Worm (Caenorhabditis elegans) whole organism, L1 larva: ENCODE results near the gene srm-2.

Experiments used
- C04F5.9 ChIP-seq: sonication (generic microtip); optimal IDR thresholded peaks from 2 replicates; lab custom pipeline; 2016; ENCODE audit warnings: missing genetic modification characterization, missing compliant biosample characterization
- C16A3.4 ChIP-seq: fragments of 150-350 bp; optimal IDR thresholded peaks from 2 replicates; lab custom pipeline; 2014; ENCODE audit warnings: missing biosample characterization, missing genetic modification characterization
- F16B12.6 ChIP-seq: fragments of 150-350 bp; optimal IDR thresholded peaks from 2 replicates; lab custom pipeline; 2014; ENCODE audit warnings: missing biosample characterization, missing genetic modification characterization
- alr-1 ChIP-seq: fragments of 200-800 bp; sonication (Bioruptor generic); optimal IDR thresholded peaks from 2 replicates; lab custom pipeline; 2018; ENCODE audit warnings: borderline replicate concordance, mild to moderate bottlenecking, missing genetic modification characterization, missing compliant biosample characterization
- ceh-63 ChIP-seq: fragments of 200-800 bp; sonication (Bioruptor generic); optimal IDR thresholded peaks from 2 replicates; lab custom pipeline; 2018; ENCODE audit warnings: mild to moderate bottlenecking, missing genetic modification characterization, missing compliant biosample characterization
- ceh-82 ChIP-seq, 3 experiments: fragments of 150-350 bp in 1 of 3; sonication (generic microtip) in 2 of 3; optimal IDR thresholded peaks; 2 replicates each; lab custom pipeline; 2014 to 2017; ENCODE audit warnings: missing biosample characterization in 3 of 3, missing genetic modification characterization in 3 of 3
- ceh-88 ChIP-seq: fragments of 200-800 bp; sonication (Bioruptor generic); IDR thresholded peaks from 2 replicates; pipeline ENCODE4 v1.3.6; 2022; ENCODE audit warnings: missing genetic modification characterization, missing compliant biosample characterization
- dpl-1 ChIP-seq, 3 experiments: fragments of 150-350 bp in 2 of 3; sonication (generic microtip) in 1 of 3; optimal IDR thresholded peaks; 2 replicates each; lab custom pipeline; 2014 to 2017; ENCODE audit warnings: missing biosample characterization in 3 of 3, missing genetic modification characterization in 3 of 3, missing genetic modification reagents in 3 of 3
- dsc-1 ChIP-seq: sonication (generic microtip); optimal IDR thresholded peaks from 2 replicates; lab custom pipeline; 2016; ENCODE audit warnings: mild to moderate bottlenecking, missing genetic modification characterization, missing compliant biosample characterization
- efl-3 ChIP-seq: fragments of 200-800 bp; sonication (Bioruptor generic); optimal IDR thresholded peaks from 2 replicates; lab custom pipeline; 2018; ENCODE audit warnings: mild to moderate bottlenecking, missing genetic modification characterization, missing compliant biosample characterization
- egl-13 ChIP-seq: sonication (generic microtip); optimal IDR thresholded peaks from 2 replicates; lab custom pipeline; 2016; ENCODE audit warnings: missing genotype, missing genetic modification reagents, missing genetic modification characterization, missing compliant biosample characterization
- egl-27 ChIP-seq, 2 experiments: fragments of 150-350 bp in 1 of 2; sonication (generic microtip); optimal IDR thresholded peaks; 3 replicates each; lab custom pipeline; 2017 to 2018; ENCODE audit warnings: missing biosample characterization in 2 of 2, missing genetic modification characterization in 2 of 2, missing genetic modification reagents in 2 of 2
- elt-2 ChIP-seq: sonication (generic microtip); optimal IDR thresholded peaks from 2 replicates; lab custom pipeline; 2016; ENCODE audit warnings: missing genetic modification characterization, mild to moderate bottlenecking, inconsistent platforms, missing compliant biosample characterization, missing genetic modification reagents
- ets-5 ChIP-seq: fragments of 200-800 bp; sonication (Bioruptor generic); IDR thresholded peaks from 2 replicates; pipeline ENCODE4 v1.3.6; 2022; ENCODE audit warnings: missing genetic modification characterization, missing compliant biosample characterization
- fkh-8 ChIP-seq: sonication (generic microtip); optimal IDR thresholded peaks from 2 replicates; lab custom pipeline; 2016; ENCODE audit warnings: mild to moderate bottlenecking, missing genetic modification characterization, missing compliant biosample characterization
- grh-1 ChIP-seq: fragments of 200-800 bp; sonication (Bioruptor generic); IDR thresholded peaks from 2 replicates; pipeline ENCODE4 v1.3.6; 2022; ENCODE audit warnings: missing genetic modification reagents, missing genetic modification characterization, missing compliant biosample characterization
- hlh-4 ChIP-seq: sonication (generic microtip); optimal IDR thresholded peaks from 2 replicates; lab custom pipeline; 2016; ENCODE audit warnings: mild to moderate bottlenecking, missing genetic modification characterization, missing compliant biosample characterization
- irx-1 ChIP-seq: sonication (generic microtip); optimal IDR thresholded peaks from 2 replicates; lab custom pipeline; 2016; ENCODE audit warnings: missing genetic modification characterization, missing compliant biosample characterization
- isw-1 ChIP-seq: fragments of 200-800 bp; sonication (Bioruptor generic); IDR thresholded peaks from 2 replicates; pipeline ENCODE4 v1.3.6; 2022; ENCODE audit warnings: missing genetic modification characterization, missing compliant biosample characterization
- lin-13 ChIP-seq: fragments of 150-350 bp; optimal IDR thresholded peaks from 2 replicates; lab custom pipeline; 2014; ENCODE audit warnings: missing biosample characterization, missing genetic modification reagents, missing genetic modification characterization
- lin-15B ChIP-seq: fragments of 150-350 bp; sonication (generic microtip); optimal IDR thresholded peaks from 3 replicates; lab custom pipeline; 2014; ENCODE audit warnings: missing biosample characterization, missing genetic modification characterization
- lin-39 ChIP-seq: fragments of 150-350 bp; optimal IDR thresholded peaks from 2 replicates; lab custom pipeline; 2014; ENCODE audit warnings: missing biosample characterization, missing genetic modification reagents, missing genetic modification characterization
- lir-3 ChIP-seq: sonication (generic microtip); optimal IDR thresholded peaks from 2 replicates; lab custom pipeline; 2016; ENCODE audit warnings: mild to moderate bottlenecking, missing genetic modification characterization, moderate library complexity, missing compliant biosample characterization; ENCODE audit not compliant: poor library complexity
- mab-9 ChIP-seq: fragments of 200-800 bp; sonication (Bioruptor generic); IDR thresholded peaks from 2 replicates; pipeline ENCODE4 v1.3.6; 2022; ENCODE audit warnings: missing genetic modification reagents, missing genetic modification characterization, missing compliant biosample characterization
- nhr-237 ChIP-seq: fragments of 150-350 bp; optimal IDR thresholded peaks from 2 replicates; lab custom pipeline; 2014; ENCODE audit warnings: missing biosample characterization, missing genetic modification characterization
- nhr-28 ChIP-seq: fragments of 150-350 bp; optimal IDR thresholded peaks from 2 replicates; lab custom pipeline; 2014; ENCODE audit warnings: missing biosample characterization, missing genetic modification characterization
- nhr-77 ChIP-seq: fragments of 150-350 bp; optimal IDR thresholded peaks from 2 replicates; lab custom pipeline; 2014; ENCODE audit warnings: missing biosample characterization, missing genetic modification characterization
- nhr-85 ChIP-seq: sonication (generic microtip); peaks from one replicate; lab custom pipeline; 2016; ENCODE audit warnings: missing genetic modification characterization, inconsistent platforms, missing compliant biosample characterization
- pag-3 ChIP-seq: sonication (generic microtip); optimal IDR thresholded peaks from 2 replicates; lab custom pipeline; 2017; ENCODE audit warnings: missing genetic modification characterization, mild to moderate bottlenecking, missing compliant biosample characterization, antibody characterized with exemption, borderline replicate concordance; ENCODE audit not compliant: insufficient read depth
- pqm-1 ChIP-seq: sonication (generic microtip); optimal IDR thresholded peaks from 3 replicates; lab custom pipeline; 2017; ENCODE audit warnings: missing biosample characterization, missing genetic modification characterization
- rnt-1 ChIP-seq: sonication (generic microtip); optimal IDR thresholded peaks from 2 replicates; lab custom pipeline; 2016; ENCODE audit warnings: mild to moderate bottlenecking, missing genetic modification characterization, moderate library complexity, missing compliant biosample characterization
- skn-1 ChIP-seq: fragments of 150-350 bp; optimal IDR thresholded peaks from 2 replicates; lab custom pipeline; 2014; ENCODE audit warnings: missing biosample characterization, missing genetic modification characterization
- sox-4 ChIP-seq: sonication (generic microtip); optimal IDR thresholded peaks from 2 replicates; lab custom pipeline; 2016; ENCODE audit warnings: missing genetic modification characterization, missing compliant biosample characterization
- tbx-2 ChIP-seq: sonication (generic microtip); optimal IDR thresholded peaks from 2 replicates; lab custom pipeline; 2016; ENCODE audit warnings: missing genetic modification characterization, missing compliant biosample characterization
- tlp-1 ChIP-seq: fragments of 150-350 bp; optimal IDR thresholded peaks from 2 replicates; lab custom pipeline; 2014; ENCODE audit warnings: missing biosample characterization, missing genetic modification characterization
- ztf-11 ChIP-seq, 2 experiments: sonication (generic microtip); optimal IDR thresholded peaks; 2 replicates each; lab custom pipeline; 2016 to 2017; ENCODE audit warnings: missing genetic modification characterization in 2 of 2, missing biosample characterization in 1 of 2, missing compliant biosample characterization in 1 of 2
- ztf-4 ChIP-seq: fragments of 150-350 bp; optimal IDR thresholded peaks from 2 replicates; lab custom pipeline; 2014; ENCODE audit warnings: missing biosample characterization, missing genetic modification characterization

The srm-2 gene

ce11 chrIV:4988531-4988930 lies 19.9 kb upstream of the srm-2 start, which contains the start of gene E03H12.7:
Gene E03H12.7, minus strand, starts transcription at chrIV:4988631.
- TF ChIP-seq skn-1 (tag; lab: Kevin White, UChicago) (no peak), lin-15B (tag; lab: Kevin White, UChicago) (no peak), ceh-63 (GFP tag; lab: Kevin White, UChicago) (no peak)

DNA sequence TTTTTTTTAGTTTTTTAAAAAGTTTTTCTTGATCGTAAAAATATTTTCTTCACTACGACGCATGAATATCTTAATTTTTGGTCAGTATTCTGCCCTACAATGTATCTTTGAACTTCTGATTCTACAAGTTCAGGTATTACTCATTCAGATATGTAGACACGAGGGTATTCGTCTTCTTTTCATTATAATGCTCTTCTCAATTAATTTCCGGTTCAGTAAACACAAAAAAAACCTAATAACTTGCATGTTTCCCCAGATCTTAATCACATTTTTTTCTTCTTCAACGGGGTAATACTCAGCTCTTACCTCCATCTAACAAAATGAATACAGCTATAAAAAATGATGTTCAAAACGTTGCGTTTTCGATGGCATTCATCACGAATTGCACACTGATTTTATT lies 16.4 kb upstream of the srm-2 start, which contains the start of gene str-162:
Gene str-162 (plus strand): TSS at position 301 of the 400 bp plus-strand sequence.
- no peak for TF ChIP-seq sox-4 (tag; lab: Kevin White, UChicago)
- TF ChIP-seq isw-1 (GFP tag; lab: Robert Waterston, UW): no peak
- no peak for TF ChIP-seq efl-3
- TF ChIP-seq ets-5 (GFP tag; lab: Robert Waterston, UW): no peak
- TF ChIP-seq tlp-1: no peak
- no peak for TF ChIP-seq pqm-1 (tag; lab: Kevin White, UChicago)
- TF ChIP-seq ceh-88 (GFP tag; lab: Robert Waterston, UW): no peak
- TF ChIP-seq dsc-1: no peak
- no peak for TF ChIP-seq mab-9 (GFP tag; lab: Robert Waterston, UW)
- no peak for TF ChIP-seq nhr-28 (tag; lab: Kevin White, UChicago)
- TF ChIP-seq ztf-4 (tag; lab: Kevin White, UChicago): no peak
- TF ChIP-seq hlh-4: no peak
- no peak for TF ChIP-seq elt-2 (tag; lab: Kevin White, UChicago)

DNA sequence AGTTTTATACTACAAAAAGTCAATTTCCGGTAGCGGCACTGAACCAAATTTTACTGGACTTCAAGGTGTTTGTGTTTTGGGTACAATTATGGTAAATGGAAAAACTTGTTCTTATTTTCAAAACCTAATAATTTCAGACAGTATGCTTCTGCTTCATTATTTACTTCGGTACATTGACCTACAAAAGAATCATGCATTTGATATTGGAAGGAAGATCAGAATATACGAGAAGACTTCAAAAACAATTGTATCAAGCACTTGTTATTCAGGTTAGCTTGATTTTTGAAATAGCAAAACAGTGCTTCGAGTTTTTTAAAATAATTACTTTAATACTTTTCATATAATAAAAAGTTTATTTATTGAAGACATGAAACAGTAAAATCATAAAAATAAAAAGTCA lies 15.3 kb upstream of the srm-2 start:
- no peak for TF ChIP-seq irx-1 (tag; lab: Kevin White, UChicago)
- TF ChIP-seq nhr-237 (tag; lab: Kevin White, UChicago): no peak
- TF ChIP-seq grh-1 (GFP tag; lab: Robert Waterston, UW): no peak
- no peak for TF ChIP-seq C04F5.9 (tag; lab: Kevin White, UChicago)
- TF ChIP-seq egl-13 (tag; lab: Kevin White, UChicago): no peak
- no peak for TF ChIP-seq egl-27 (tag; optimal IDR thresholded peaks at IDR 0.05; lab: Kevin White, UChicago)
- no peak for TF ChIP-seq lir-3
- TF ChIP-seq lin-13 (GFP tag; lab: Kevin White, UChicago): no peak
- TF ChIP-seq alr-1 (tag; lab: Kevin White, UChicago): no peak
- TF ChIP-seq ztf-11 (tag; optimal IDR thresholded peaks at IDR 0.05; lab: Kevin White, UChicago): no peak
- no peak for TF ChIP-seq fkh-8 (tag; lab: Kevin White, UChicago)
- TF ChIP-seq tbx-2: no peak

DNA sequence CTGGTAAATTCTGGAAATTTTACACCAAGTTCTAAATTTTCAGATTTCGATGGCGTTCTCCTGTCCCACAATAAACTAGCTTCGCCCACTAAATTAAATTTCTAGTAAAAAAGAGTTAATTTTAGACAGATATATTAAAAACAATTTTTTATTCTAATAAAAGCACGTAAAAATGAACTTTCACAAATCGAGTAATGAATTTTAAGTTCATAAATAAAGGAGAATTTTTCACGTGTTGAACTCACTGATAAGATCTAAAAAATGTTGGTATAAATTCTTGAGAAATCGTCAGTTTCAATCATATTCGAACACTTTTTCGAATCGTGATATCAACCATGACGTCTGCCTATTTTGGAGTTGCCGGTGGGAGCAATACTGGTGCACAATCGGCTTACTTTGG lies 12.6 kb upstream of the srm-2 start, which contains the start of gene ssq-2:
Gene ssq-2 (plus strand): TSS at position 301 of the 400 bp plus-strand sequence.
- TF ChIP-seq pag-3 (no peak), lin-39 (tag; lab: Kevin White, UChicago) (no peak), F16B12.6 (tag; lab: Kevin White, UChicago) (no peak), nhr-85 (tag; lab: Kevin White, UChicago) (no peak), rnt-1 (no peak), C16A3.4 (tag; lab: Kevin White, UChicago) (no peak), ceh-88 (GFP tag; lab: Robert Waterston, UW) (no peak), ceh-82 (tag; optimal IDR thresholded peaks at IDR 0.05; lab: Kevin White, UChicago) (no peak), nhr-77 (tag; lab: Kevin White, UChicago) (no peak), dpl-1 (GFP tag; optimal IDR thresholded peaks at IDR 0.05; lab: Kevin White, UChicago) (no peak), ztf-11 (tag; optimal IDR thresholded peaks at IDR 0.05; lab: Kevin White, UChicago) (no peak)
